Fruit fly (Drosophila melanogaster) whole organism, prepupa: ENCODE results near the gene CG9903.

Experiments used
- CG11902 ChIP-seq: fragments of 200-800 bp; sonication (Bioruptor generic); optimal IDR thresholded peaks from 3 replicates; lab custom pipeline; 2016; ENCODE audit warnings: missing biosample characterization, missing genetic modification characterization
- CG15336 ChIP-seq: fragments of 200-800 bp; sonication (Bioruptor generic); IDR thresholded peaks from 2 replicates; pipeline ENCODE4 v1.3.6; 2022; ENCODE audit warnings: missing biosample characterization, missing genetic modification characterization
- CG6792 ChIP-seq: fragments of 200-800 bp; sonication (Bioruptor generic); optimal IDR thresholded peaks from 3 replicates; lab custom pipeline; 2016; ENCODE audit warnings: missing biosample characterization, missing genetic modification characterization
- CG6854 ChIP-seq: fragments of 200-800 bp; sonication (Bioruptor generic); optimal IDR thresholded peaks from 2 replicates; lab custom pipeline; 2017; ENCODE audit warnings: missing biosample characterization, mild to moderate bottlenecking, missing genetic modification characterization
- CG8119 ChIP-seq: fragments of 200-800 bp; sonication (Bioruptor generic); IDR thresholded peaks from 3 replicates; pipeline ENCODE4 v1.3.6; 2022; ENCODE audit warnings: missing biosample characterization, missing genetic modification characterization
- Ets21C ChIP-seq: fragments of 200-800 bp; sonication (Bioruptor generic); optimal IDR thresholded peaks from 3 replicates; lab custom pipeline; 2016; ENCODE audit warnings: missing biosample characterization, missing genetic modification characterization
- Gug ChIP-seq: fragments of 200-800 bp; sonication (Bioruptor generic); IDR thresholded peaks from 2 replicates; pipeline ENCODE4 v1.3.6; 2022; ENCODE audit warnings: missing biosample characterization, missing genetic modification characterization
- Hr39 ChIP-seq: fragments of 200-800 bp; sonication (Bioruptor generic); optimal IDR thresholded peaks from 2 replicates; lab custom pipeline; 2016; ENCODE audit warnings: missing biosample characterization, missing genetic modification characterization
- Lpt ChIP-seq: fragments of 200-800 bp; sonication (Bioruptor generic); optimal IDR thresholded peaks from 3 replicates; lab custom pipeline; 2016; ENCODE audit warnings: missing biosample characterization, missing genetic modification characterization
- OdsH ChIP-seq: fragments of 200-800 bp; sonication (Bioruptor generic); optimal IDR thresholded peaks from 3 replicates; lab custom pipeline; 2016; ENCODE audit warnings: missing biosample characterization, missing genetic modification characterization
- Smox ChIP-seq: fragments of 200-800 bp; sonication (Bioruptor generic); optimal IDR thresholded peaks from 3 replicates; lab custom pipeline; 2016; ENCODE audit warnings: missing biosample characterization, missing genetic modification characterization
- fkh ChIP-seq: fragments of 200-800 bp; sonication (Bioruptor generic); optimal IDR thresholded peaks from 3 replicates; lab custom pipeline; 2017; ENCODE audit warnings: missing biosample characterization, mild to moderate bottlenecking, missing genetic modification characterization, moderate library complexity
- lz ChIP-seq: fragments of 200-800 bp; sonication (Bioruptor generic); optimal IDR thresholded peaks from 3 replicates; lab custom pipeline; 2016; ENCODE audit warnings: missing biosample characterization, missing genetic modification characterization
- net ChIP-seq: fragments of 200-800 bp; sonication (Bioruptor generic); optimal IDR thresholded peaks from 3 replicates; lab custom pipeline; 2016; ENCODE audit warnings: missing biosample characterization, missing genetic modification characterization

DNA sequence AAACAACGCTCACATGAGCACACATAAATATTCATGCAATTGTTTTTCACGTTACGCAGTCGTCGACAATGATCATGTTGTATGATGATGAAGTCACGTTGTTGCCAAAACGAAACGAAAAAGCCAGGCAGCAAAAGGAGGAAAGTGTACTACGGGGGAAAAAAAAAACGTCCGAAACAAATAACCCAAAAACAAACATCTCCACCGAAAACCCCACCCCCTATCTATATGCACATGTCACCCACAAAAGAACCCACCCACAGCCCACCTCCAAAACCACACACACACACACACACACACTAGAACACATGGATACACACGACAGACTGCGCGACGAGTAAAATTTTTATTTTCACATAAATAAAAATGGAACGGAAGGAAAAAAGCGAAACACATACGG lies 34.4 kb upstream of the CG9903 start:
- no peak for TF ChIP-seq Hr39 (GFP tag; lab: Kevin White, UChicago)
- no peak for TF ChIP-seq OdsH (GFP tag; lab: Kevin White, UChicago)
- no peak for TF ChIP-seq lz (GFP tag; lab: Kevin White, UChicago)
- no peak for TF ChIP-seq CG6854 (GFP tag; lab: Kevin White, UChicago)
- no peak for TF ChIP-seq Smox
- no peak for TF ChIP-seq fkh (GFP tag; lab: Kevin White, UChicago)
- TF ChIP-seq CG11902 (GFP tag; lab: Kevin White, UChicago), result no peak
- TF ChIP-seq Lpt (GFP tag; lab: Kevin White, UChicago), result no peak
- TF ChIP-seq Gug (GFP tag; lab: Robert Waterston, UW), result no peak
- no peak for TF ChIP-seq CG15336 (GFP tag; lab: Robert Waterston, UW)
- TF ChIP-seq net (GFP tag; lab: Kevin White, UChicago), result no peak
- no peak for TF ChIP-seq CG8119 (GFP tag; lab: Robert Waterston, UW)
- TF ChIP-seq CG6792 (GFP tag; lab: Kevin White, UChicago), result no peak
- no peak for TF ChIP-seq Ets21C
